Worm (Caenorhabditis elegans) whole organism, L4 larva: Measurements from ENCODE around the gene C05D12.2.

Experiments used
- F37D6.2 ChIP-seq: sonication (generic microtip); optimal IDR thresholded peaks from 2 replicates; lab custom pipeline; 2016; ENCODE audit warnings: mild to moderate bottlenecking, missing genetic modification characterization, missing compliant biosample characterization
- F49E8.2 ChIP-seq: sonication (generic microtip); optimal IDR thresholded peaks from 2 replicates; lab custom pipeline; 2016; ENCODE audit warnings: missing compliant biosample characterization, mild to moderate bottlenecking, missing genetic modification characterization, borderline replicate concordance
- R02D3.7 ChIP-seq: fragments of 150-350 bp; sonication (generic microtip); optimal IDR thresholded peaks from 3 replicates; lab custom pipeline; 2014; ENCODE audit warnings: missing biosample characterization, missing genetic modification characterization
- Y105C5A.15 ChIP-seq: fragments of 200-800 bp; sonication (Bioruptor generic); IDR thresholded peaks from 2 replicates; pipeline ENCODE4 v1.3.6; 2022; ENCODE audit warnings: missing genetic modification characterization, missing compliant biosample characterization
- aha-1 ChIP-seq: fragments of 150-350 bp; peaks from one replicate; lab custom pipeline; 2014; ENCODE audit warnings: missing biosample characterization, missing genetic modification characterization
- aly-2 ChIP-seq: sonication (generic microtip); optimal IDR thresholded peaks from 2 replicates; lab custom pipeline; 2018; ENCODE audit warnings: missing biosample characterization, missing genetic modification characterization
- ceh-20 ChIP-seq: fragments of 200-800 bp; sonication (Bioruptor generic); IDR thresholded peaks from 2 replicates; pipeline ENCODE4 v1.3.6; 2022; ENCODE audit warnings: missing genetic modification reagents, missing genetic modification characterization, missing compliant biosample characterization
- ceh-28 ChIP-seq: fragments of 150-350 bp; optimal IDR thresholded peaks from 2 replicates; lab custom pipeline; 2014; ENCODE audit warnings: missing biosample characterization, missing genetic modification reagents, missing genetic modification characterization
- ceh-82 ChIP-seq: sonication (generic microtip); optimal IDR thresholded peaks from 2 replicates; lab custom pipeline; 2017; ENCODE audit warnings: missing biosample characterization, missing genetic modification characterization
- ces-1 ChIP-seq: fragments of 150-350 bp; sonication (generic microtip); optimal IDR thresholded peaks from 4 replicates; lab custom pipeline; 2014; ENCODE audit warnings: missing biosample characterization, missing genetic modification reagents, missing genetic modification characterization
- daf-16 ChIP-seq, 3 experiments: sonication (generic microtip); optimal IDR thresholded peaks; 2 replicates each; lab custom pipeline; 2016 to 2017; ENCODE audit warnings: missing genetic modification characterization in 3 of 3, missing genetic modification reagents in 3 of 3, mild to moderate bottlenecking in 2 of 3, missing compliant biosample characterization in 2 of 3, missing biosample characterization in 1 of 3, moderate library complexity in 1 of 3
- daf-19 ChIP-seq: fragments of 200-800 bp; sonication (Bioruptor generic); conservative IDR thresholded peaks from 2 replicates; pipeline ENCODE4 v1.3.6; 2022; ENCODE audit warnings: missing genetic modification characterization, missing compliant biosample characterization
- egl-27 ChIP-seq: sonication (generic microtip); optimal IDR thresholded peaks from 3 replicates; lab custom pipeline; 2017; ENCODE audit warnings: missing biosample characterization, missing genetic modification reagents, missing genetic modification characterization
- egl-43 ChIP-seq: fragments of 200-800 bp; sonication (Bioruptor generic); IDR thresholded peaks from 2 replicates; pipeline ENCODE4 v1.3.6; 2022; ENCODE audit warnings: missing genetic modification reagents, missing genetic modification characterization, missing compliant biosample characterization
- hif-1 ChIP-seq, 2 experiments: sonication (generic microtip); optimal IDR thresholded peaks; 2 replicates each; lab custom pipeline; 2016 to 2017; ENCODE audit warnings: missing compliant biosample characterization in 2 of 2, missing genetic modification characterization in 2 of 2, missing genetic modification reagents in 2 of 2, missing genotype in 2 of 2, mild to moderate bottlenecking in 1 of 2
- jun-1 ChIP-seq: fragments of 150-350 bp; optimal IDR thresholded peaks from 2 replicates; lab custom pipeline; 2014; ENCODE audit warnings: missing biosample characterization, missing genetic modification reagents, missing genetic modification characterization
- lim-7 ChIP-seq: fragments of 200-800 bp; sonication (Bioruptor generic); IDR thresholded peaks from 2 replicates; pipeline ENCODE4 v1.3.6; 2022; ENCODE audit warnings: missing genetic modification characterization, missing compliant biosample characterization
- lin-15B ChIP-seq: fragments of 150-350 bp; sonication (generic microtip); optimal IDR thresholded peaks from 3 replicates; lab custom pipeline; 2014; ENCODE audit warnings: missing biosample characterization, missing genetic modification characterization
- lin-38 ChIP-seq: fragments of 200-800 bp; sonication (Bioruptor generic); IDR thresholded peaks from 2 replicates; pipeline ENCODE4 v1.3.6; 2022; ENCODE audit warnings: missing genetic modification reagents, missing genetic modification characterization, missing compliant biosample characterization
- lir-3 ChIP-seq: sonication (generic microtip); optimal IDR thresholded peaks from 2 replicates; lab custom pipeline; 2016; ENCODE audit warnings: mild to moderate bottlenecking, missing genetic modification characterization, missing compliant biosample characterization
- mdt-29 ChIP-seq: fragments of 200-800 bp; sonication (Bioruptor generic); IDR thresholded peaks from 2 replicates; pipeline ENCODE4 v1.3.6; 2022; ENCODE audit warnings: missing genetic modification reagents, missing genetic modification characterization, missing compliant biosample characterization
- mes-2 ChIP-seq: sonication (generic microtip); optimal IDR thresholded peaks from 2 replicates; lab custom pipeline; 2016; ENCODE audit warnings: missing genotype, mild to moderate bottlenecking, missing genetic modification characterization, missing compliant biosample characterization; ENCODE audit not compliant: poor library complexity, severe bottlenecking
- mxl-2 ChIP-seq: fragments of 200-800 bp; sonication (Bioruptor generic); conservative IDR thresholded peaks from 2 replicates; pipeline ENCODE4 v1.3.6; 2022; ENCODE audit warnings: missing genetic modification reagents, missing genetic modification characterization, missing compliant biosample characterization
- nhr-237 ChIP-seq: sonication (generic microtip); optimal IDR thresholded peaks from 2 replicates; lab custom pipeline; 2017; ENCODE audit warnings: missing biosample characterization, missing genetic modification characterization
- nhr-6 ChIP-seq: fragments of 150-350 bp; optimal IDR thresholded peaks from 2 replicates; lab custom pipeline; 2014; ENCODE audit warnings: missing biosample characterization, missing genetic modification characterization
- nhr-77 ChIP-seq: fragments of 150-350 bp; optimal IDR thresholded peaks from 2 replicates; lab custom pipeline; 2014; ENCODE audit warnings: missing biosample characterization, missing genetic modification characterization
- pha-4 ChIP-seq, 2 experiments: fragments of 150-350 bp in 1 of 2; fragments of 200-800 bp in 1 of 2; sonication (Bioruptor generic) in 1 of 2; IDR thresholded peaks in 1 of 2; optimal IDR thresholded peaks in 1 of 2; 2 replicates each; pipeline versions ENCODE4 v1.3.6 to Lab custom; 2014 to 2022; ENCODE audit warnings: missing genetic modification characterization in 2 of 2, missing genetic modification reagents in 2 of 2, missing biosample characterization in 1 of 2, missing compliant biosample characterization in 1 of 2
- php-3 ChIP-seq: fragments of 200-800 bp; sonication (Bioruptor generic); IDR thresholded peaks from 2 replicates; pipeline ENCODE4 v1.3.6; 2022; ENCODE audit warnings: missing genetic modification reagents, missing genetic modification characterization, missing compliant biosample characterization
- rbr-2 ChIP-seq: sonication (generic microtip); optimal IDR thresholded peaks from 2 replicates; lab custom pipeline; 2016; ENCODE audit warnings: missing genotype, missing genetic modification characterization, missing compliant biosample characterization
- saeg-2 ChIP-seq: fragments of 200-800 bp; sonication (Bioruptor generic); IDR thresholded peaks from 2 replicates; pipeline ENCODE4 v1.3.6; 2022; ENCODE audit warnings: missing genetic modification reagents, missing genetic modification characterization, missing compliant biosample characterization
- set-16 ChIP-seq: fragments of 200-800 bp; sonication (Bioruptor generic); IDR thresholded peaks from 2 replicates; pipeline ENCODE4 v1.3.6; 2022; ENCODE audit warnings: missing genetic modification reagents, missing genetic modification characterization, missing compliant biosample characterization
- snpc-1.2 ChIP-seq: fragments of 200-800 bp; sonication (Bioruptor generic); IDR thresholded peaks from 2 replicates; pipeline ENCODE4 v1.3.6; 2022; ENCODE audit warnings: missing genetic modification reagents, missing genetic modification characterization, missing compliant biosample characterization
- spr-1 ChIP-seq: sonication (generic microtip); optimal IDR thresholded peaks from 2 replicates; lab custom pipeline; 2016; ENCODE audit warnings: mild to moderate bottlenecking, missing genetic modification characterization, missing compliant biosample characterization
- unc-62 ChIP-seq, 3 experiments: fragments of 150-350 bp in 1 of 3; sonication (generic microtip); optimal IDR thresholded peaks in 2 of 3; peaks in 1 of 3; 1 replicate in 1 of 3; 2 replicates in 2 of 3; lab custom pipeline; 2014 to 2017; ENCODE audit warnings: missing biosample characterization in 3 of 3, missing genetic modification characterization in 3 of 3, missing genetic modification reagents in 3 of 3, missing genotype in 1 of 3
- vab-7 ChIP-seq: fragments of 200-800 bp; sonication (Bioruptor generic); IDR thresholded peaks from 2 replicates; pipeline ENCODE4 v1.3.6; 2022; ENCODE audit warnings: missing genetic modification reagents, missing genetic modification characterization, missing compliant biosample characterization
- zag-1 ChIP-seq: fragments of 150-350 bp; optimal IDR thresholded peaks from 2 replicates; lab custom pipeline; 2014; ENCODE audit warnings: missing biosample characterization, missing genetic modification characterization

Gene C05D12.2

ce11 chrII:11384099-11384498 lies 34.0 kb upstream of the C05D12.2 start:
- TF ChIP-seq unc-62 (GFP tag; optimal IDR thresholded peaks at IDR 0.05 in 1 of 2; lab: Kevin White, UChicago) (peak in 1 of 2 experiments; percentile 60), unc-62 (tag; optimal IDR thresholded peaks at IDR 0.05; lab: Kevin White, UChicago) (no peak), daf-19 (GFP tag; lab: Robert Waterston, UW) (no peak)

ce11 chrII:11386950-11387349 lies 31.1 kb upstream of the C05D12.2 start:
- TF ChIP-seq F49E8.2 (no peak), set-16 (GFP tag; lab: Robert Waterston, UW) (peak; percentile 72)

ce11 chrII:11390865-11391264 lies 27.2 kb upstream of the C05D12.2 start, which contains the start of gene shn-1:
shn-1 (minus strand) TSS chrII:11390965.
- TF ChIP-seq egl-27 (tag; lab: Kevin White, UChicago): no peak
- TF ChIP-seq ceh-28: no peak
- no peak for TF ChIP-seq php-3
- TF ChIP-seq mxl-2 (GFP tag; lab: Robert Waterston, UW): no peak
- TF ChIP-seq snpc-1.2 (GFP tag; lab: Robert Waterston, UW): no peak
- no peak for TF ChIP-seq lim-7 (GFP tag; lab: Robert Waterston, UW)
- no peak for TF ChIP-seq spr-1 (tag; lab: Kevin White, UChicago)
- TF ChIP-seq nhr-77 (tag; lab: Kevin White, UChicago): no peak
- TF ChIP-seq jun-1: no peak
- no peak for TF ChIP-seq rbr-2 (tag; lab: Kevin White, UChicago)
- TF ChIP-seq R02D3.7 (tag; lab: Kevin White, UChicago): no peak
- no peak for TF ChIP-seq mes-2 (tag; lab: Kevin White, UChicago)
- no peak for TF ChIP-seq ceh-82 (tag; lab: Kevin White, UChicago)
- TF ChIP-seq mdt-29 (GFP tag; lab: Robert Waterston, UW): no peak
- TF ChIP-seq lir-3 (tag; lab: Kevin White, UChicago): no peak
- no peak for TF ChIP-seq lin-38 (GFP tag; lab: Robert Waterston, UW)

- TF ChIP-seq mxl-2 (GFP tag; lab: Robert Waterston, UW) (no peak), unc-62 (GFP tag; optimal IDR thresholded peaks at IDR 0.05 in 1 of 2; lab: Kevin White, UChicago) (peak in 1 of 2 experiments; percentile 86), unc-62 (tag; optimal IDR thresholded peaks at IDR 0.05; lab: Kevin White, UChicago) (no peak)
These were observed 25.7 kb upstream of the C05D12.2 start for ce11 chrII:11392390-11392789.

- TF ChIP-seq pha-4 (GFP tag; IDR thresholded peaks at IDR 0.05; lab: Robert Waterston, UW) (no peak), pha-4 (tag; optimal IDR thresholded peaks at IDR 0.05; lab: Kevin White, UChicago) (no peak), mdt-29 (GFP tag; lab: Robert Waterston, UW) (no peak), ces-1 (GFP tag; lab: Kevin White, UChicago) (no peak), zag-1 (no peak), set-16 (GFP tag; lab: Robert Waterston, UW) (peak; percentile 58; the same call in 1 of the 2 replicates)
- TF ChIP-seq, all 104 proteins: peak for 1
These were observed 24.3 kb upstream of the C05D12.2 start for ce11 chrII:11393787-11394186.

ce11 chrII:11396217-11396616 lies 21.9 kb upstream of the C05D12.2 start:
- TF ChIP-seq F37D6.2 (tag; lab: Kevin White, UChicago): no peak
- peak; percentile 84 for TF ChIP-seq aha-1 (tag; lab: Kevin White, UChicago)
- TF ChIP-seq vab-7 (GFP tag; lab: Robert Waterston, UW): no peak

ce11 chrII:11398787-11399186 lies 19.3 kb upstream of the C05D12.2 start:
- no peak for TF ChIP-seq lin-15B (tag; lab: Kevin White, UChicago)
- no peak for TF ChIP-seq lim-7 (GFP tag; lab: Robert Waterston, UW)
- no peak for TF ChIP-seq zag-1
- TF ChIP-seq daf-16 (GFP tag; optimal IDR thresholded peaks at IDR 0.05; lab: Kevin White, UChicago): no peak
- no peak for TF ChIP-seq daf-16 (tag; optimal IDR thresholded peaks at IDR 0.05; lab: Kevin White, UChicago)
- no peak; the same call in 1 of the 2 replicates for TF ChIP-seq set-16 (GFP tag; lab: Robert Waterston, UW)
- no peak for TF ChIP-seq ceh-28
- no peak for TF ChIP-seq aly-2 (tag; lab: Kevin White, UChicago)
- TF ChIP-seq aha-1 (tag; lab: Kevin White, UChicago): peak; percentile 87
- TF ChIP-seq hif-1 (tag; optimal IDR thresholded peaks at IDR 0.05; lab: Kevin White, UChicago): no peak
- 0 out of 2 replicates have a peak, but pooled peaks have one; percentile 48 for TF ChIP-seq egl-43 (GFP tag; lab: Robert Waterston, UW)
- no peak for TF ChIP-seq nhr-6 (tag; lab: Kevin White, UChicago)
- TF ChIP-seq nhr-237: no peak
- TF ChIP-seq pha-4 (GFP tag; IDR thresholded peaks at IDR 0.05; lab: Robert Waterston, UW): peak; percentile 18; the same call in 1 of the 2 replicates
- no peak for TF ChIP-seq pha-4 (tag; optimal IDR thresholded peaks at IDR 0.05; lab: Kevin White, UChicago)
- TF ChIP-seq saeg-2 (GFP tag; lab: Robert Waterston, UW): no peak
- TF ChIP-seq Y105C5A.15 (GFP tag; lab: Robert Waterston, UW): no peak
- TF ChIP-seq nhr-77 (tag; lab: Kevin White, UChicago): no peak
- TF ChIP-seq ceh-20 (GFP tag; lab: Robert Waterston, UW): no peak
- no peak for TF ChIP-seq lir-3 (tag; lab: Kevin White, UChicago)
